Worm (Caenorhabditis elegans): ENCODE data around the gene let-858.

- TF ChIP-seq dao-5 (tag; optimal IDR thresholded peaks at IDR 0.05) (no peak), him-1 (tag; optimal IDR thresholded peaks at IDR 0.05) (no peak)
Observed at ce11 chrII:11076550-11076949, 54.4 kb downstream of the let-858 start.
